Fruit fly (Drosophila melanogaster) whole organism, prepupa: ENCODE measurements around the gene bnb.

ENCODE experiments used
- CG6163 ChIP-seq: fragments of 200-800 bp; sonication (Bioruptor generic); IDR thresholded peaks from 3 replicates; pipeline ENCODE4 v1.3.6; 2022; ENCODE audit warnings: missing biosample characterization, missing genetic modification characterization
- CG8319 ChIP-seq: fragments of 200-800 bp; sonication (Bioruptor generic); optimal IDR thresholded peaks from 3 replicates; lab custom pipeline; 2016; ENCODE audit warnings: missing biosample characterization, missing genetic modification characterization
- CG8632 ChIP-seq: fragments of 200-800 bp; sonication (Bioruptor generic); optimal IDR thresholded peaks from 3 replicates; lab custom pipeline; 2016; ENCODE audit warnings: missing biosample characterization, missing genetic modification characterization
- fd59A ChIP-seq: fragments of 200-800 bp; sonication (Bioruptor generic); optimal IDR thresholded peaks from 2 replicates; lab custom pipeline; 2017; ENCODE audit warnings: missing biosample characterization, mild to moderate bottlenecking, missing genetic modification characterization, missing genetic modification reagents
- ss ChIP-seq, 2 experiments: fragments of 200-800 bp; sonication (Bioruptor generic); optimal IDR thresholded peaks; 2 replicates in 1 of 2; 3 replicates in 1 of 2; lab custom pipeline; 2017 to 2018; ENCODE audit warnings: mild to moderate bottlenecking in 2 of 2, missing biosample characterization in 2 of 2, missing genetic modification characterization in 2 of 2, moderate library complexity in 1 of 2
- svp ChIP-seq: fragments of 200-800 bp; sonication (Bioruptor generic); peaks from one replicate; lab custom pipeline; 2016; ENCODE audit warnings: missing biosample characterization, missing genetic modification characterization

dm6 chrX:18806365-18806764 is 8.9 kb upstream of the bnb start, which contains the start of gene CG7058:
- no peak for TF ChIP-seq CG6163 (GFP tag; lab: Robert Waterston, UW)
- TF ChIP-seq fd59A (GFP tag; lab: Kevin White, UChicago): no peak
- TF ChIP-seq svp (GFP tag; lab: Kevin White, UChicago): no peak
- TF ChIP-seq ss (GFP tag; optimal IDR thresholded peaks at IDR 0.05; lab: Kevin White, UChicago): no peak
- TF ChIP-seq CG8319: no peak
- TF ChIP-seq CG8632 (GFP tag; lab: Kevin White, UChicago): no peak
